Worm (Caenorhabditis elegans) whole organism, L3 larva: Measurements from ENCODE around the gene fmo-5.

Experiments used
- jun-1 ChIP-seq: fragments of 150-350 bp; optimal IDR thresholded peaks from 2 replicates; lab custom pipeline; 2014; ENCODE audit warnings: missing biosample characterization, missing genetic modification reagents, missing genetic modification characterization
- pqm-1 ChIP-seq: fragments of 150-350 bp; optimal IDR thresholded peaks from 2 replicates; lab custom pipeline; 2017; ENCODE audit warnings: missing biosample characterization, missing genetic modification characterization, inconsistent platforms
- snpc-4 ChIP-seq: fragments of 150-350 bp; optimal IDR thresholded peaks from 2 replicates; lab custom pipeline; 2014; ENCODE audit warnings: missing biosample characterization, missing genetic modification characterization
- unc-62 ChIP-seq: fragments of 150-350 bp; sonication (generic microtip); optimal IDR thresholded peaks from 4 replicates; lab custom pipeline; 2014; ENCODE audit warnings: missing biosample characterization, missing genetic modification reagents, missing genetic modification characterization
- ztf-11 ChIP-seq: fragments of 150-350 bp; optimal IDR thresholded peaks from 2 replicates; lab custom pipeline; 2014; ENCODE audit warnings: missing biosample characterization, missing genetic modification characterization

- TF ChIP-seq pqm-1 (no peak), snpc-4 (tag; lab: Kevin White, UChicago) (no peak), jun-1 (no peak), unc-62 (GFP tag; lab: Kevin White, UChicago) (no peak), ztf-11 (no peak)
Measured at ce11 chrV:917488-917887, 14.0 kb upstream of the fmo-5 start, which contains the start of gene H24K24.2.
